Fruit fly (Drosophila melanogaster) whole organism, wandering third instar larva: ENCODE results near the gene CG18223.

Experiments used
- Abd-B ChIP-seq: fragments of >200 bp; optimal IDR thresholded peaks from 2 replicates; lab custom pipeline; 2017; ENCODE audit warnings: missing biosample characterization, missing genetic modification characterization
- CG32264 ChIP-seq: fragments of 200-800 bp; sonication (Bioruptor generic); optimal IDR thresholded peaks from 2 replicates; lab custom pipeline; 2016; ENCODE audit warnings: missing biosample characterization, missing genetic modification characterization
- CG9705 ChIP-seq: fragments of 200-800 bp; sonication (Bioruptor generic); optimal IDR thresholded peaks from 2 replicates; lab custom pipeline; 2018; ENCODE audit warnings: missing biosample characterization, mild to moderate bottlenecking, missing genetic modification characterization
- Dfd ChIP-seq: fragments of >200 bp; optimal IDR thresholded peaks from 2 replicates; lab custom pipeline; 2017; ENCODE audit warnings: missing biosample characterization, missing genetic modification characterization
- Dif ChIP-seq: fragments of 200-275, 200-300 bp; sonication (Bioruptor generic); optimal IDR thresholded peaks from 2 replicates; lab custom pipeline; 2018; ENCODE audit warnings: missing biosample characterization, missing genetic modification characterization; ENCODE audit not compliant: partially characterized antibody
- GATAd ChIP-seq: sonication (Bioruptor generic); optimal IDR thresholded peaks from 2 replicates; lab custom pipeline; 2016; ENCODE audit warnings: missing biosample characterization, missing genetic modification characterization
- HLH106 ChIP-seq: fragments of 200-800 bp; optimal IDR thresholded peaks from 3 replicates; lab custom pipeline; 2019; ENCODE audit warnings: missing biosample characterization, mild to moderate bottlenecking, missing genetic modification characterization, moderate library complexity
- Hnf4 ChIP-seq: fragments of 200-800 bp; sonication (Bioruptor generic); optimal IDR thresholded peaks from 2 replicates; lab custom pipeline; 2016; ENCODE audit warnings: missing biosample characterization, mild to moderate bottlenecking, missing genetic modification characterization
- Hr78 ChIP-seq: fragments of >200 bp; optimal IDR thresholded peaks from 2 replicates; lab custom pipeline; 2017; ENCODE audit warnings: missing biosample characterization, missing genetic modification characterization
- Hr83 ChIP-seq: fragments of 200-300 bp; sonication (Bioruptor generic); optimal IDR thresholded peaks from 2 replicates; lab custom pipeline; 2016; ENCODE audit warnings: missing biosample characterization, mild to moderate bottlenecking, missing genetic modification characterization, moderate library complexity; ENCODE audit not compliant: poor library complexity, severe bottlenecking
- Jra ChIP-seq: sonication (Bioruptor generic); optimal IDR thresholded peaks from 2 replicates; lab custom pipeline; 2016; ENCODE audit warnings: missing biosample characterization, missing genetic modification characterization
- Mio ChIP-seq: sonication (Bioruptor generic); optimal IDR thresholded peaks from 2 replicates; lab custom pipeline; 2016; ENCODE audit warnings: missing biosample characterization, missing genetic modification characterization
- N ChIP-seq: fragments of >200 bp; optimal IDR thresholded peaks from 2 replicates; lab custom pipeline; 2018; ENCODE audit warnings: missing biosample characterization, missing external identifiers, missing genetic modification characterization
- OdsH ChIP-seq: fragments of 200-800 bp; sonication (Bioruptor generic); optimal IDR thresholded peaks from 2 replicates; lab custom pipeline; 2016; ENCODE audit warnings: missing biosample characterization, mild to moderate bottlenecking, missing genetic modification characterization
- Vsx2 ChIP-seq: fragments of 200-300, 225-300 bp; sonication (Bioruptor generic); optimal IDR thresholded peaks from 2 replicates; lab custom pipeline; 2018; ENCODE audit warnings: missing biosample characterization, missing genetic modification characterization; ENCODE audit not compliant: partially characterized antibody
- br ChIP-seq: fragments of 200-800 bp; sonication (Bioruptor generic); optimal IDR thresholded peaks from 2 replicates; lab custom pipeline; 2016; ENCODE audit warnings: missing biosample characterization, missing genetic modification characterization
- dl ChIP-seq, 2 experiments: fragments of 175-275, 200-275 bp in 1 of 2; fragments of 200-275 bp in 1 of 2; sonication (Bioruptor generic); optimal IDR thresholded peaks; lab custom pipeline; 2018; ENCODE audit warnings: mild to moderate bottlenecking in 2 of 2, missing biosample characterization in 2 of 2, missing genetic modification characterization in 2 of 2, moderate library complexity in 2 of 2; ENCODE audit not compliant: partially characterized antibody in 2 of 2, insufficient read depth in 1 of 2
- dmrt93B ChIP-seq: fragments of 200-800 bp; sonication (Bioruptor generic); optimal IDR thresholded peaks from 2 replicates; lab custom pipeline; 2018; ENCODE audit warnings: missing biosample characterization, mild to moderate bottlenecking, missing genetic modification characterization
- dsf ChIP-seq: sonication (Bioruptor generic); optimal IDR thresholded peaks from 2 replicates; lab custom pipeline; 2016; ENCODE audit warnings: missing biosample characterization, missing genetic modification characterization, borderline replicate concordance
- ey ChIP-seq: fragments of 200-800 bp; sonication (Bioruptor generic); optimal IDR thresholded peaks from 2 replicates; lab custom pipeline; 2016; ENCODE audit warnings: missing biosample characterization, missing genetic modification characterization
- foxo ChIP-seq, 2 experiments: fragments of 200-800 bp; sonication (Bioruptor generic); optimal IDR thresholded peaks; 2 replicates in 1 of 2; 3 replicates in 1 of 2; lab custom pipeline; 2016 to 2017; ENCODE audit warnings: missing biosample characterization in 2 of 2, missing genetic modification characterization in 2 of 2
- fru ChIP-seq: fragments of 200-800 bp; sonication (Bioruptor generic); optimal IDR thresholded peaks from 3 replicates; lab custom pipeline; 2016; ENCODE audit warnings: missing biosample characterization, mild to moderate bottlenecking, missing genetic modification characterization
- h ChIP-seq: fragments of 200-800 bp; sonication (Bioruptor generic); optimal IDR thresholded peaks from 3 replicates; lab custom pipeline; 2016; ENCODE audit warnings: missing biosample characterization, mild to moderate bottlenecking, missing genetic modification characterization
- jim ChIP-seq: fragments of 175-275, 200-325 bp; sonication (Bioruptor generic); optimal IDR thresholded peaks from 2 replicates; lab custom pipeline; 2016; ENCODE audit warnings: missing biosample characterization, mild to moderate bottlenecking, missing genetic modification characterization
- rgr ChIP-seq: fragments of 200-800 bp; sonication (Bioruptor generic); optimal IDR thresholded peaks from 3 replicates; lab custom pipeline; 2016; ENCODE audit warnings: missing biosample characterization, mild to moderate bottlenecking, missing genetic modification characterization
- sage ChIP-seq: fragments of 200-800 bp; sonication (Bioruptor generic); optimal IDR thresholded peaks from 2 replicates; lab custom pipeline; 2016; ENCODE audit warnings: missing biosample characterization, mild to moderate bottlenecking, missing genetic modification characterization
- sv ChIP-seq: fragments of 200-800 bp; sonication (Bioruptor generic); optimal IDR thresholded peaks from 3 replicates; lab custom pipeline; 2016; ENCODE audit warnings: missing biosample characterization, missing genetic modification characterization
- tai ChIP-seq: sonication (Bioruptor generic); optimal IDR thresholded peaks from 2 replicates; lab custom pipeline; 2016; ENCODE audit warnings: missing biosample characterization, missing genetic modification characterization
- woc ChIP-seq: sonication (Bioruptor generic); optimal IDR thresholded peaks from 2 replicates; lab custom pipeline; 2016; ENCODE audit warnings: missing biosample characterization, mild to moderate bottlenecking, missing genetic modification characterization

CG18223 gene

dm6 chr3L:18924790-18925189 lies 4.7 kb upstream of the CG18223 start, which contains the start of gene CG43049:
Gene CG43049 (plus strand): TSS chr3L:18925090.
- TF ChIP-seq foxo (GFP tag; optimal IDR thresholded peaks at IDR 0.05; lab: Kevin White, UChicago) (no peak), Jra (no peak), woc (no peak), Hr78 (no peak), h (GFP tag; lab: Kevin White, UChicago) (no peak), dl (GFP tag; optimal IDR thresholded peaks at IDR 0.05; lab: Kevin White, UChicago; ENCODE audit: insufficient read depth in 1 of 2, partially characterized antibody in 2 of 2) (no peak), jim (GFP tag; lab: Kevin White, UChicago) (no peak), CG9705 (GFP tag; lab: Kevin White, UChicago) (no peak), OdsH (GFP tag; lab: Kevin White, UChicago) (no peak), Vsx2 (no peak), HLH106 (no peak), ey (no peak), tai (no peak), Hr83 (no peak)

- TF ChIP-seq OdsH (GFP tag; lab: Kevin White, UChicago) = no peak
- TF ChIP-seq jim (GFP tag; lab: Kevin White, UChicago) = no peak
- no peak for TF ChIP-seq dmrt93B (GFP tag; lab: Kevin White, UChicago)
- no peak for TF ChIP-seq dsf (GFP tag; lab: Kevin White, UChicago)
Observed at dm6 chr3L:18922086-18922485, 2.0 kb upstream of the CG18223 start, which contains the start of gene CG3819. Gene CG3819 (minus strand): TSS chr3L:18922108.

- TF ChIP-seq tai (no peak), woc (no peak), Jra (no peak), h (GFP tag; lab: Kevin White, UChicago) (no peak), Abd-B (GFP tag; lab: Kevin White, UChicago) (no peak), dl (GFP tag; optimal IDR thresholded peaks at IDR 0.05; lab: Kevin White, UChicago; ENCODE audit: insufficient read depth in 1 of 2, partially characterized antibody in 2 of 2) (no peak), GATAd (no peak), foxo (GFP tag; optimal IDR thresholded peaks at IDR 0.05; lab: Kevin White, UChicago) (no peak), Hr83 (no peak), N (GFP tag; lab: Kevin White, UChicago) (no peak), fru (no peak), Hr78 (no peak), br (GFP tag; lab: Kevin White, UChicago) (no peak)
Observed at dm6 chr3L:18917281-18917680, 2.8 kb downstream of the CG18223 start, which contains the start of gene CG6839. Gene CG6839 (plus strand): TSS chr3L:18917581.

- TF ChIP-seq Hnf4 (no peak), sv (GFP tag; lab: Kevin White, UChicago) (no peak), jim (GFP tag; lab: Kevin White, UChicago) (no peak), rgr (GFP tag; lab: Kevin White, UChicago) (no peak), sage (GFP tag; lab: Kevin White, UChicago) (no peak), GATAd (no peak), dmrt93B (GFP tag; lab: Kevin White, UChicago) (no peak), Dfd (no peak), Mio (GFP tag; lab: Kevin White, UChicago) (no peak)
- TF ChIP-seq, all 38 proteins: peak for 0
Observed at dm6 chr3L:18916466-18916865, 3.7 kb downstream of the CG18223 start.

dm6 chr3L:18914100-18914683 lies 5.9 kb downstream of the CG18223 start, which contains the start of gene COX6AL2:
Gene COX6AL2 (minus strand): TSS chr3L:18914150.
- no peak for TF ChIP-seq rgr (GFP tag; lab: Kevin White, UChicago)

dm6 chr3L:18911082-18911481 lies 9.0 kb downstream of the CG18223 start, which contains the start of gene Ir75d:
Gene Ir75d (minus strand): TSS chr3L:18911182.
- TF ChIP-seq foxo (GFP tag; optimal IDR thresholded peaks at IDR 0.05; lab: Kevin White, UChicago) (no peak), CG32264 (GFP tag; lab: Kevin White, UChicago) (no peak), Dif (no peak), dl (GFP tag; optimal IDR thresholded peaks at IDR 0.05; lab: Kevin White, UChicago; ENCODE audit: insufficient read depth in 1 of 2, partially characterized antibody in 2 of 2) (no peak), Vsx2 (no peak)
- TF ChIP-seq, all 38 proteins: peak for 0
